Fruit fly (Drosophila melanogaster): Measurements from ENCODE around the gene Rev1.

Gene Rev1

dm6 chr3L:696404-697054 is 42.4 kb downstream of the Rev1 start (continued):
- no peak for TF ChIP-seq Trl (optimal IDR thresholded peaks at IDR 0.05)
- peak; percentile 61 for TF ChIP-seq Trl (GFP tag; optimal IDR thresholded peaks at IDR 0.05)
- TF ChIP-seq wdn (GFP tag; IDR thresholded peaks at IDR 0.05), result peak; percentile 94
- no peak for TF ChIP-seq Bgb (GFP tag; IDR thresholded peaks at IDR 0.05; ENCODE audit: partially characterized antibody)
- no peak for TF ChIP-seq nerfin-2 (GFP tag; IDR thresholded peaks at IDR 0.05; ENCODE audit: partially characterized antibody)
- peak in 1 of 2 experiments; percentile 89 for TF ChIP-seq Hr78 (GFP tag; optimal IDR thresholded peaks at IDR 0.05)
- TF ChIP-seq nom (GFP tag; optimal IDR thresholded peaks at IDR 0.05), result peak; percentile 95
- TF ChIP-seq CG15011 (GFP tag; optimal IDR thresholded peaks at IDR 0.05), result peak; percentile 93
- peak; percentile 97 for TF ChIP-seq CG17328 (GFP tag; IDR thresholded peaks at IDR 0.05)
- TF ChIP-seq CG3163 (GFP tag; optimal IDR thresholded peaks at IDR 0.05), result no peak
- peak; percentile 97 for TF ChIP-seq BtbVII (GFP tag; optimal IDR thresholded peaks at IDR 0.05)
- TF ChIP-seq gcm (GFP tag; optimal IDR thresholded peaks at IDR 0.05), result peak; percentile 96
- TF ChIP-seq CG31388 (GFP tag; optimal IDR thresholded peaks at IDR 0.05), result peak; percentile 90
- peak; percentile 94 for TF ChIP-seq CG13424 (tag; optimal IDR thresholded peaks at IDR 0.05)
- TF ChIP-seq Elba2 (GFP tag; optimal IDR thresholded peaks at IDR 0.05), result peak; percentile 46
- peak; percentile 92 for TF ChIP-seq gsb (GFP tag; IDR thresholded peaks at IDR 0.05)
- peak; percentile 35; the same call in 1 of the 2 replicates for TF ChIP-seq Dip2 (GFP tag; IDR thresholded peaks at IDR 0.05)
- peak; percentile 95 for TF ChIP-seq seq (GFP tag; IDR thresholded peaks at IDR 0.05)
- peak; percentile 83 for TF ChIP-seq MBD-R2 (GFP tag; IDR thresholded peaks at IDR 0.05)
- peak; percentile 97 for TF ChIP-seq CG2875 (GFP tag; optimal IDR thresholded peaks at IDR 0.05)
- TF ChIP-seq sug (tag; optimal IDR thresholded peaks at IDR 0.05), result peak; percentile 78
- TF ChIP-seq CG4707 (GFP tag; optimal IDR thresholded peaks at IDR 0.05), result peak; percentile 89
- peak; percentile 87 for TF ChIP-seq D19B (GFP tag; optimal IDR thresholded peaks at IDR 0.05)
- TF ChIP-seq CG6272 (GFP tag; IDR thresholded peaks at IDR 0.05), result peak; percentile 91
- TF ChIP-seq ttk (GFP tag; IDR thresholded peaks at IDR 0.05), result peak; percentile 95
- peak; percentile 73 for TF ChIP-seq Sry-β (GFP tag; optimal IDR thresholded peaks at IDR 0.05)
- peak; percentile 37 for TF ChIP-seq CG9609 (GFP tag; optimal IDR thresholded peaks at IDR 0.05)
- TF ChIP-seq CG33557 (GFP tag; optimal IDR thresholded peaks at IDR 0.05), result peak; percentile 92
- no peak for TF ChIP-seq shn (GFP tag; optimal IDR thresholded peaks at IDR 0.05)
- no peak for TF ChIP-seq grn (GFP tag; optimal IDR thresholded peaks at IDR 0.05)
- peak; percentile 94 for TF ChIP-seq ATbp (GFP tag; optimal IDR thresholded peaks at IDR 0.05)
- peak; percentile 94 for TF ChIP-seq Dbx (GFP tag; IDR thresholded peaks at IDR 0.05)
- TF ChIP-seq dm (GFP tag; optimal IDR thresholded peaks at IDR 0.05), result peak; percentile 47
- TF ChIP-seq HHEX (GFP tag; optimal IDR thresholded peaks at IDR 0.05), result peak; percentile 96
- TF ChIP-seq rib (GFP tag; IDR thresholded peaks at IDR 0.05), result peak; percentile 78
- TF ChIP-seq chif (GFP tag; optimal IDR thresholded peaks at IDR 0.05), result peak in 1 of 2 experiments; percentile 64
- TF ChIP-seq hth (optimal IDR thresholded peaks at IDR 0.05), result no peak
- TF ChIP-seq crc (GFP tag; optimal IDR thresholded peaks at IDR 0.05), result no peak
- peak; percentile 95 for TF ChIP-seq bcd (GFP tag; optimal IDR thresholded peaks at IDR 0.05)
- TF ChIP-seq CG7839 (tag; optimal IDR thresholded peaks at IDR 0.05), result peak; percentile 97
- TF ChIP-seq CG9932 (GFP tag; IDR thresholded peaks at IDR 0.05), result peak; percentile 91
- peak; percentile 88 for TF ChIP-seq CG7357 (GFP tag; IDR thresholded peaks at IDR 0.05)
- peak; percentile 86 for TF ChIP-seq CG11560 (tag; IDR thresholded peaks at IDR 0.05)
- no peak for TF ChIP-seq prd (optimal IDR thresholded peaks at IDR 0.05)
- TF ChIP-seq prd (GFP tag; IDR thresholded peaks at IDR 0.05), result peak; percentile 98
- TF ChIP-seq E2f2 (GFP tag; IDR thresholded peaks at IDR 0.05), result peak; percentile 77
- peak; percentile 94 for TF ChIP-seq CG32772 (GFP tag; IDR thresholded peaks at IDR 0.05)
- peak; percentile 93 for TF ChIP-seq CG11723 (GFP tag; optimal IDR thresholded peaks at IDR 0.05)
- peak; percentile 80 for TF ChIP-seq CkIIα-i1 (GFP tag; IDR thresholded peaks at IDR 0.05)
- TF ChIP-seq Adf1 (GFP tag; IDR thresholded peaks at IDR 0.05), result peak; percentile 48
- no peak for TF ChIP-seq zf30C (GFP tag; optimal IDR thresholded peaks at IDR 0.05)
